Worm (Caenorhabditis elegans) whole organism, young adult: ENCODE results near the gene W08E12.9.

Source experiments
- B0035.1 ChIP-seq: sonication (generic microtip); optimal IDR thresholded peaks from 2 replicates; lab custom pipeline; 2016; ENCODE audit warnings: missing genetic modification characterization, mild to moderate bottlenecking, missing compliant biosample characterization, missing genotype, missing genetic modification reagents
- B0261.1 ChIP-seq: sonication (generic microtip); optimal IDR thresholded peaks from 2 replicates; lab custom pipeline; 2016; ENCODE audit warnings: mild to moderate bottlenecking, missing genetic modification characterization, moderate library complexity, missing compliant biosample characterization
- B0336.3 ChIP-seq: fragments of 200-800 bp; sonication (Bioruptor generic); IDR thresholded peaks from 2 replicates; pipeline ENCODE4 v1.3.6; 2022; ENCODE audit warnings: missing genetic modification characterization, missing compliant biosample characterization
- C17E4.6 ChIP-seq: fragments of 200-800 bp; sonication (Bioruptor generic); IDR thresholded peaks from 2 replicates; pipeline ENCODE4 v1.3.6; 2022; ENCODE audit warnings: missing genetic modification reagents, missing genetic modification characterization, missing compliant biosample characterization
- F10E7.11 ChIP-seq: sonication (generic microtip); optimal IDR thresholded peaks from 2 replicates; lab custom pipeline; 2017; ENCODE audit warnings: mild to moderate bottlenecking, missing genetic modification characterization, moderate library complexity, missing compliant biosample characterization
- F49E8.2 ChIP-seq: sonication (generic microtip); optimal IDR thresholded peaks from 3 replicates; lab custom pipeline; 2017; ENCODE audit warnings: missing genetic modification characterization, mild to moderate bottlenecking, missing compliant biosample characterization, antibody characterized with exemption, moderate library complexity; ENCODE audit not compliant: insufficient read depth
- F52B5.7 ChIP-seq: sonication (generic microtip); optimal IDR thresholded peaks from 2 replicates; lab custom pipeline; 2016; ENCODE audit warnings: mild to moderate bottlenecking, missing genetic modification characterization, missing compliant biosample characterization
- F57A8.1 ChIP-seq: fragments of 200-800 bp; sonication (Bioruptor generic); optimal IDR thresholded peaks from 2 replicates; lab custom pipeline; 2018; ENCODE audit warnings: mild to moderate bottlenecking, missing genetic modification characterization, moderate library complexity, missing compliant biosample characterization
- T26A5.8 ChIP-seq: sonication (generic microtip); optimal IDR thresholded peaks from 2 replicates; lab custom pipeline; 2016; ENCODE audit warnings: missing genetic modification characterization, missing compliant biosample characterization
- Y53F4B.3 ChIP-seq: fragments of 200-800 bp; sonication (Bioruptor generic); IDR thresholded peaks from 2 replicates; pipeline ENCODE4 v1.3.6; 2022; ENCODE audit warnings: missing genetic modification reagents, missing genetic modification characterization, missing compliant biosample characterization
- Y53G8AR.9 ChIP-seq: fragments of 200-800 bp; sonication (Bioruptor generic); conservative IDR thresholded peaks from 2 replicates; pipeline ENCODE4 v1.3.6; 2022; ENCODE audit warnings: missing genetic modification reagents, missing genetic modification characterization, missing compliant biosample characterization
- Y56A3A.18 ChIP-seq: fragments of 200-800 bp; sonication (Bioruptor generic); IDR thresholded peaks from 2 replicates; pipeline ENCODE4 v1.3.6; 2022; ENCODE audit warnings: missing genetic modification reagents, missing genetic modification characterization, missing compliant biosample characterization
- ZK185.1 ChIP-seq: sonication (generic microtip); optimal IDR thresholded peaks from 2 replicates; lab custom pipeline; 2016; ENCODE audit warnings: mild to moderate bottlenecking, missing genetic modification characterization, missing compliant biosample characterization; ENCODE audit not compliant: poor library complexity, severe bottlenecking
- ama-1 ChIP-seq, 3 experiments: fragments of 150-350 bp in 1 of 3; sonication (generic microtip) in 2 of 3; optimal IDR thresholded peaks; 2 replicates each; lab custom pipeline; 2014 to 2018; ENCODE audit warnings: missing biosample characterization in 2 of 3, missing genetic modification characterization in 2 of 3, missing genetic modification reagents in 2 of 3
- atf-7 ChIP-seq: sonication (generic microtip); optimal IDR thresholded peaks from 2 replicates; lab custom pipeline; 2017; ENCODE audit warnings: mild to moderate bottlenecking, missing genetic modification characterization, missing compliant biosample characterization
- athp-1 ChIP-seq: sonication (generic microtip); optimal IDR thresholded peaks from 2 replicates; lab custom pipeline; 2017; ENCODE audit warnings: mild to moderate bottlenecking, missing genetic modification characterization, missing compliant biosample characterization
- attf-6 ChIP-seq: fragments of 200-800 bp; sonication (Bioruptor generic); IDR thresholded peaks from 2 replicates; pipeline ENCODE4 v1.3.6; 2022; ENCODE audit warnings: missing genetic modification reagents, missing genetic modification characterization, missing compliant biosample characterization
- bed-1 ChIP-seq: fragments of 200-800 bp; sonication (Bioruptor generic); IDR thresholded peaks from 2 replicates; pipeline ENCODE4 v1.3.6; 2022; ENCODE audit warnings: missing genetic modification reagents, missing genetic modification characterization, missing compliant biosample characterization
- ceh-100 ChIP-seq: fragments of 200-800 bp; sonication (Bioruptor generic); IDR thresholded peaks from 2 replicates; pipeline ENCODE4 v1.3.6; 2022; ENCODE audit warnings: missing genetic modification reagents, missing genetic modification characterization, missing compliant biosample characterization
- ceh-79 ChIP-seq: sonication (generic microtip); optimal IDR thresholded peaks from 2 replicates; lab custom pipeline; 2017; ENCODE audit warnings: mild to moderate bottlenecking, missing genetic modification characterization, missing compliant biosample characterization
- chd-7 ChIP-seq: sonication (generic microtip); optimal IDR thresholded peaks from 2 replicates; lab custom pipeline; 2016; ENCODE audit warnings: mild to moderate bottlenecking, missing genetic modification characterization, moderate library complexity, missing compliant biosample characterization
- die-1 ChIP-seq: sonication (generic microtip); optimal IDR thresholded peaks from 2 replicates; lab custom pipeline; 2016; ENCODE audit warnings: missing genotype, mild to moderate bottlenecking, missing genetic modification characterization, missing compliant biosample characterization
- egl-18 ChIP-seq: fragments of 200-800 bp; sonication (Bioruptor generic); IDR thresholded peaks from 2 replicates; pipeline ENCODE4 v1.3.6; 2022; ENCODE audit warnings: missing genetic modification reagents, missing genetic modification characterization, missing compliant biosample characterization
- hlh-12 ChIP-seq: sonication (generic microtip); optimal IDR thresholded peaks from 2 replicates; lab custom pipeline; 2016; ENCODE audit warnings: missing genetic modification characterization, missing compliant biosample characterization
- hmg-20 ChIP-seq: fragments of 200-800 bp; sonication (Bioruptor generic); IDR thresholded peaks from 2 replicates; pipeline ENCODE4 v1.3.6; 2022; ENCODE audit warnings: missing genetic modification reagents, missing genetic modification characterization, missing compliant biosample characterization
- let-607 ChIP-seq, 2 experiments: fragments of 200-800 bp in 1 of 2; sonication (Bioruptor generic) in 1 of 2; sonication (generic microtip) in 1 of 2; optimal IDR thresholded peaks; 2 replicates each; lab custom pipeline; 2016 to 2018; ENCODE audit warnings: mild to moderate bottlenecking in 2 of 2, missing compliant biosample characterization in 2 of 2, missing genetic modification characterization in 2 of 2, moderate library complexity in 2 of 2, missing genotype in 1 of 2
- lin-26 ChIP-seq: fragments of 200-800 bp; sonication (Bioruptor generic); IDR thresholded peaks from 2 replicates; pipeline ENCODE4 v1.3.6; 2022; ENCODE audit warnings: missing genetic modification reagents, missing genetic modification characterization, missing compliant biosample characterization
- lin-35 ChIP-seq, 3 experiments: fragments of 150-350 bp in 2 of 3; sonication (generic microtip) in 1 of 3; optimal IDR thresholded peaks; 2 replicates each; lab custom pipeline; 2014 to 2018; ENCODE audit warnings: missing biosample characterization in 3 of 3, missing genetic modification characterization in 3 of 3, missing genetic modification reagents in 3 of 3
- lir-1 ChIP-seq: fragments of 200-800 bp; sonication (Bioruptor generic); conservative IDR thresholded peaks from 2 replicates; pipeline ENCODE4 v1.3.6; 2022; ENCODE audit warnings: missing genetic modification reagents, missing genetic modification characterization, missing compliant biosample characterization
- lsl-1 ChIP-seq: fragments of 200-800 bp; sonication (Bioruptor generic); optimal IDR thresholded peaks from 2 replicates; lab custom pipeline; 2018; ENCODE audit warnings: mild to moderate bottlenecking, missing genetic modification characterization, moderate library complexity, missing compliant biosample characterization
- madf-6 ChIP-seq: fragments of 200-800 bp; sonication (Bioruptor generic); IDR thresholded peaks from 2 replicates; pipeline ENCODE4 v1.3.6; 2022; ENCODE audit warnings: missing genetic modification reagents, missing genetic modification characterization, missing compliant biosample characterization
- mcd-1 ChIP-seq: fragments of 200-800 bp; sonication (Bioruptor generic); IDR thresholded peaks from 2 replicates; pipeline ENCODE4 v1.3.6; 2022; ENCODE audit warnings: missing genetic modification reagents, missing genetic modification characterization, missing compliant biosample characterization
- mes-4 ChIP-seq: sonication (generic microtip); optimal IDR thresholded peaks from 2 replicates; lab custom pipeline; 2016; ENCODE audit warnings: missing genotype, missing genetic modification characterization, missing compliant biosample characterization
- nhr-27 ChIP-seq: fragments of 200-800 bp; sonication (Bioruptor generic); optimal IDR thresholded peaks from 2 replicates; lab custom pipeline; 2018; ENCODE audit warnings: mild to moderate bottlenecking, missing genetic modification characterization, moderate library complexity, missing compliant biosample characterization
- snpc-3.4 ChIP-seq: sonication (generic microtip); optimal IDR thresholded peaks from 2 replicates; lab custom pipeline; 2017; ENCODE audit warnings: missing genetic modification characterization, mild to moderate bottlenecking, missing compliant biosample characterization, antibody characterized with exemption, moderate library complexity, missing genotype, missing genetic modification reagents
- tbp1 ChIP-seq: fragments of 200-800 bp; sonication (Bioruptor generic); optimal IDR thresholded peaks from 2 replicates; lab custom pipeline; 2018; ENCODE audit warnings: mild to moderate bottlenecking, missing genetic modification characterization, missing compliant biosample characterization
- tbx-9 ChIP-seq: sonication (generic microtip); optimal IDR thresholded peaks from 2 replicates; lab custom pipeline; 2016; ENCODE audit warnings: borderline replicate concordance, missing genetic modification characterization, inconsistent platforms, missing compliant biosample characterization
- tlf-1 ChIP-seq: fragments of 200-800 bp; sonication (Bioruptor generic); optimal IDR thresholded peaks from 2 replicates; lab custom pipeline; 2018; ENCODE audit warnings: mild to moderate bottlenecking, missing genetic modification characterization, missing compliant biosample characterization
- unc-130 ChIP-seq: sonication (generic microtip); optimal IDR thresholded peaks from 2 replicates; lab custom pipeline; 2016; ENCODE audit warnings: missing genetic modification reagents, missing genetic modification characterization, missing compliant biosample characterization
- xnd-1 ChIP-seq: sonication (generic microtip); optimal IDR thresholded peaks from 2 replicates; lab custom pipeline; 2016; ENCODE audit warnings: missing genotype, missing genetic modification reagents, missing genetic modification characterization, missing compliant biosample characterization
- zfh-2 ChIP-seq: fragments of 200-800 bp; sonication (Bioruptor generic); conservative IDR thresholded peaks from 2 replicates; pipeline ENCODE4 v1.3.6; 2022; ENCODE audit warnings: missing genetic modification reagents, missing genetic modification characterization, missing compliant biosample characterization
- zim-3 ChIP-seq: sonication (generic microtip); optimal IDR thresholded peaks from 2 replicates; lab custom pipeline; 2017; ENCODE audit warnings: mild to moderate bottlenecking, missing genetic modification characterization, moderate library complexity, missing compliant biosample characterization
- ztf-18 ChIP-seq: sonication (generic microtip); optimal IDR thresholded peaks from 2 replicates; lab custom pipeline; 2016; ENCODE audit warnings: missing genotype, mild to moderate bottlenecking, missing genetic modification characterization, missing compliant biosample characterization

W08E12.9 gene

ce11 chrIV:3298300-3298699 lies 9.1 kb downstream of the W08E12.9 start, which contains the start of gene W08E12.6:
W08E12.6 (plus strand) TSS chrIV:3298600.
- no peak for TF ChIP-seq tbp1 (GFP tag; lab: Kevin White, UChicago)

ce11 chrIV:3296578-3297549 lies 10.5 kb downstream of the W08E12.9 start:
- peak; percentile 78 for TF ChIP-seq athp-1 (tag; lab: Kevin White, UChicago)
- TF ChIP-seq F52B5.7 (tag; lab: Kevin White, UChicago), result peak; percentile 47
- peak; percentile 61; the same call in 1 of the 2 replicates for TF ChIP-seq Y53G8AR.9 (GFP tag; lab: Robert Waterston, UW)
- peak in 2 of 3 experiments; percentile 24 to 31 for TF ChIP-seq lin-35 (GFP tag; optimal IDR thresholded peaks at IDR 0.05; lab: Kevin White, UChicago)
- TF ChIP-seq madf-6, result peak; percentile 65
- peak; percentile 19 for TF ChIP-seq F10E7.11
- peak; percentile 39 for TF ChIP-seq atf-7
- no peak for TF ChIP-seq C17E4.6 (GFP tag; lab: Robert Waterston, UW)
- peak; percentile 11 for TF ChIP-seq unc-130 (GFP tag; lab: Kevin White, UChicago)
- no peak for TF ChIP-seq ama-1 (optimal IDR thresholded peaks at IDR 0.05; lab: Kevin White, UChicago)
- peak in 1 of 2 experiments; percentile 79 for TF ChIP-seq ama-1 (GFP tag; optimal IDR thresholded peaks at IDR 0.05; lab: Kevin White, UChicago)
- TF ChIP-seq die-1 (tag; lab: Kevin White, UChicago), result peak; percentile 41
- peak; percentile 62 for TF ChIP-seq ceh-79 (tag; lab: Kevin White, UChicago)
- 0 out of 2 replicates have a peak, but pooled peaks have one; percentile 52 for TF ChIP-seq attf-6 (GFP tag; lab: Robert Waterston, UW)
- TF ChIP-seq egl-18 (GFP tag; lab: Robert Waterston, UW), result no peak
- no peak for TF ChIP-seq bed-1 (GFP tag; lab: Robert Waterston, UW)
- no peak for TF ChIP-seq lir-1 (GFP tag; lab: Robert Waterston, UW)
- TF ChIP-seq B0261.1, result no peak
- TF ChIP-seq F57A8.1, result no peak
- TF ChIP-seq T26A5.8 (tag; lab: Kevin White, UChicago), result peak; percentile 63
- TF ChIP-seq nhr-27 (tag; lab: Kevin White, UChicago), result peak; percentile 69
- no peak for TF ChIP-seq zfh-2 (GFP tag; lab: Robert Waterston, UW)
- TF ChIP-seq B0035.1, result peak; percentile 2
- peak; percentile 46 for TF ChIP-seq xnd-1
- TF ChIP-seq F49E8.2 (tag; lab: Kevin White, UChicago), result peak; percentile 83
- peak; percentile 41 for TF ChIP-seq tbx-9 (tag; lab: Kevin White, UChicago)
- peak; percentile 50 for TF ChIP-seq mes-4
- no peak for TF ChIP-seq ceh-100 (GFP tag; lab: Robert Waterston, UW)
- TF ChIP-seq tbp1 (GFP tag; lab: Kevin White, UChicago), result peak; percentile 34
- TF ChIP-seq ZK185.1, result no peak
- peak; percentile 51 for TF ChIP-seq chd-7 (tag; lab: Kevin White, UChicago)
- peak; percentile 55 for TF ChIP-seq mcd-1 (GFP tag; lab: Robert Waterston, UW)
- peak; percentile 4 for TF ChIP-seq snpc-3.4 (tag; lab: Kevin White, UChicago)
- TF ChIP-seq let-607 (tag; optimal IDR thresholded peaks at IDR 0.05; lab: Kevin White, UChicago), result no peak
- peak; percentile 45 for TF ChIP-seq tlf-1 (GFP tag; lab: Kevin White, UChicago)
- TF ChIP-seq lin-26 (GFP tag; lab: Robert Waterston, UW), result peak; percentile 59; the same call in 1 of the 2 replicates
- TF ChIP-seq zim-3 (tag; lab: Kevin White, UChicago), result peak; percentile 45
- peak; percentile 82 for TF ChIP-seq B0336.3 (GFP tag; lab: Robert Waterston, UW)
- 0 out of 2 replicates have a peak, but pooled peaks have one; percentile 33 for TF ChIP-seq Y56A3A.18 (GFP tag; lab: Robert Waterston, UW)
- TF ChIP-seq hlh-12 (tag; lab: Kevin White, UChicago), result no peak
- peak; percentile 57 for TF ChIP-seq lsl-1 (GFP tag; lab: Kevin White, UChicago)
- TF ChIP-seq hmg-20 (GFP tag; lab: Robert Waterston, UW), result no peak
- TF ChIP-seq Y53F4B.3 (GFP tag; lab: Robert Waterston, UW), result no peak
- no peak for TF ChIP-seq ztf-18 (tag; lab: Kevin White, UChicago)
